Fruit fly (Drosophila melanogaster) whole organism, embryonic: Measurements from ENCODE around the gene Cpr67Fa2.

ENCODE experiments used
- Atf-2 ChIP-seq: fragments of 200-800 bp; sonication (Bioruptor generic); optimal IDR thresholded peaks from 2 replicates; lab custom pipeline; 2016; ENCODE audit warnings: missing biosample characterization, missing genetic modification characterization
- Bgb ChIP-seq: fragments of 200-800 bp; sonication (Bioruptor generic); IDR thresholded peaks from 2 replicates; pipeline ENCODE4 v1.3.6; 2022; ENCODE audit warnings: missing biosample characterization, missing genetic modification characterization; ENCODE audit not compliant: partially characterized antibody
- CG10274 ChIP-seq: fragments of 200-800 bp; sonication (Bioruptor generic); optimal IDR thresholded peaks from 3 replicates; lab custom pipeline; 2017; ENCODE audit warnings: missing biosample characterization, mild to moderate bottlenecking, missing genetic modification characterization
- CG15073 ChIP-seq: fragments of 200-800 bp; sonication (Bioruptor generic); optimal IDR thresholded peaks from 2 replicates; lab custom pipeline; 2016; ENCODE audit warnings: missing biosample characterization, missing genetic modification characterization
- CG1529 ChIP-seq: fragments of 200-800 bp; sonication (Bioruptor generic); optimal IDR thresholded peaks from 3 replicates; lab custom pipeline; 2018; ENCODE audit warnings: missing biosample characterization, missing genetic modification characterization
- CG2202 ChIP-seq: fragments of 200-800 bp; sonication (Bioruptor generic); optimal IDR thresholded peaks from 2 replicates; lab custom pipeline; 2018; ENCODE audit warnings: missing biosample characterization, mild to moderate bottlenecking, missing genetic modification characterization
- CG2875 ChIP-seq: fragments of 200-800 bp; sonication (Bioruptor generic); optimal IDR thresholded peaks from 2 replicates; lab custom pipeline; 2017; ENCODE audit warnings: missing biosample characterization, mild to moderate bottlenecking, missing genetic modification characterization, missing genetic modification reagents
- CG33557 ChIP-seq: fragments of 200-800 bp; sonication (Bioruptor generic); optimal IDR thresholded peaks from 2 replicates; lab custom pipeline; 2019; ENCODE audit warnings: missing biosample characterization, mild to moderate bottlenecking, missing genetic modification characterization, moderate library complexity
- CG4360 ChIP-seq: fragments of 200-800 bp; sonication (Bioruptor generic); IDR thresholded peaks from 2 replicates; pipeline ENCODE4 v1.3.6; 2022; ENCODE audit warnings: missing biosample characterization, missing genetic modification characterization
- CG6654 ChIP-seq: fragments of 200-800 bp; sonication (Bioruptor generic); optimal IDR thresholded peaks from 2 replicates; lab custom pipeline; 2017; ENCODE audit warnings: missing biosample characterization, mild to moderate bottlenecking, missing genetic modification characterization
- CG7556 ChIP-seq: fragments of 200-800 bp; sonication (Bioruptor generic); optimal IDR thresholded peaks from 2 replicates; lab custom pipeline; 2017; ENCODE audit warnings: missing biosample characterization, mild to moderate bottlenecking, missing genetic modification characterization
- CG8359 ChIP-seq: fragments of 200-800 bp; sonication (Bioruptor generic); optimal IDR thresholded peaks from 2 replicates; lab custom pipeline; 2017; ENCODE audit warnings: missing biosample characterization, mild to moderate bottlenecking, missing genetic modification characterization, borderline replicate concordance
- CG9817 ChIP-seq: fragments of 200-800 bp; sonication (Bioruptor generic); optimal IDR thresholded peaks from 2 replicates; lab custom pipeline; 2018; ENCODE audit warnings: missing biosample characterization, mild to moderate bottlenecking, missing genetic modification characterization, moderate library complexity
- Chrac-16 ChIP-seq: fragments of 200-800 bp; sonication (Bioruptor generic); optimal IDR thresholded peaks from 3 replicates; lab custom pipeline; 2016; ENCODE audit warnings: missing biosample characterization, missing genetic modification characterization
- CoRest ChIP-seq: fragments of 200-800 bp; sonication (Bioruptor generic); optimal IDR thresholded peaks from 3 replicates; lab custom pipeline; 2018; ENCODE audit warnings: missing biosample characterization, mild to moderate bottlenecking, missing genetic modification characterization, moderate library complexity
- D ChIP-seq, 2 experiments: fragments of 200-800 bp in 1 of 2; fragments of >200 bp in 1 of 2; sonication (Bioruptor generic) in 1 of 2; optimal IDR thresholded peaks; 2 replicates in 1 of 2; 3 replicates in 1 of 2; lab custom pipeline; 2017; ENCODE audit warnings: mild to moderate bottlenecking in 1 of 2, missing biosample characterization in 1 of 2, missing genetic modification characterization in 1 of 2, missing genetic modification reagents in 1 of 2
- E2f2 ChIP-seq: fragments of 200-800 bp; sonication (Bioruptor generic); IDR thresholded peaks from 2 replicates; pipeline ENCODE4 v1.3.6; 2022; ENCODE audit warnings: missing biosample characterization, missing genetic modification characterization
- Elba2 ChIP-seq: fragments of 200-800 bp; sonication (Bioruptor generic); optimal IDR thresholded peaks from 3 replicates; lab custom pipeline; 2016; ENCODE audit warnings: missing biosample characterization, missing genetic modification characterization
- Fer3 ChIP-seq: fragments of 200-800 bp; sonication (Bioruptor generic); optimal IDR thresholded peaks from 2 replicates; lab custom pipeline; 2018; ENCODE audit warnings: missing biosample characterization, mild to moderate bottlenecking, missing genetic modification characterization, moderate library complexity
- GATAe ChIP-seq: fragments of 200-800 bp; sonication (Bioruptor generic); conservative IDR thresholded peaks from 2 replicates; pipeline ENCODE4 v1.3.6; 2022; ENCODE audit warnings: missing biosample characterization, missing genetic modification characterization
- Lpt ChIP-seq: fragments of >200 bp; optimal IDR thresholded peaks from 2 replicates; lab custom pipeline; 2018; ENCODE audit warnings: missing biosample characterization, missing genetic modification characterization
- Mrtf ChIP-seq: fragments of 200-800 bp; sonication (Bioruptor generic); IDR thresholded peaks from 3 replicates; pipeline ENCODE4 v1.3.6; 2022; ENCODE audit warnings: missing biosample characterization, missing genetic modification characterization
- NC2β ChIP-seq: fragments of 200-800 bp; sonication (Bioruptor generic); optimal IDR thresholded peaks from 2 replicates; lab custom pipeline; 2016; ENCODE audit warnings: missing biosample characterization, missing genetic modification characterization
- Nf-YB ChIP-seq: fragments of 200-800 bp; sonication (Bioruptor generic); optimal IDR thresholded peaks from 3 replicates; lab custom pipeline; 2019; ENCODE audit warnings: missing biosample characterization, mild to moderate bottlenecking, missing genetic modification characterization, moderate library complexity
- Opbp ChIP-seq: fragments of 200-800 bp; sonication (Bioruptor generic); IDR thresholded peaks from 3 replicates; pipeline ENCODE4 v1.3.6; 2022; ENCODE audit warnings: missing biosample characterization, missing genetic modification characterization; ENCODE audit not compliant: partially characterized antibody
- Sry-δ ChIP-seq: fragments of 200-800 bp; sonication (Bioruptor generic); optimal IDR thresholded peaks from 2 replicates; lab custom pipeline; 2016; ENCODE audit warnings: missing biosample characterization, missing genetic modification characterization
- Stat92E ChIP-seq, 3 experiments: fragments of >200 bp in 2 of 3; fragments of 200-800 bp in 1 of 3; sonication (Bioruptor generic) in 1 of 3; optimal IDR thresholded peaks; 2 replicates each; lab custom pipeline; 2017 to 2019; ENCODE audit warnings: missing biosample characterization in 3 of 3, missing genetic modification characterization in 3 of 3, mild to moderate bottlenecking in 1 of 3, moderate library complexity in 1 of 3
- caup ChIP-seq: fragments of 200-800 bp; sonication (Bioruptor generic); optimal IDR thresholded peaks from 3 replicates; lab custom pipeline; 2017; ENCODE audit warnings: missing biosample characterization, mild to moderate bottlenecking, missing genetic modification characterization, moderate library complexity; ENCODE audit not compliant: severe bottlenecking
- chif ChIP-seq, 2 experiments: fragments of 200-800 bp; sonication (Bioruptor generic); optimal IDR thresholded peaks; 3 replicates each; lab custom pipeline; 2016; ENCODE audit warnings: missing biosample characterization in 2 of 2, missing genetic modification characterization in 2 of 2
- emc ChIP-seq: fragments of 200-800 bp; sonication (Bioruptor generic); optimal IDR thresholded peaks from 2 replicates; lab custom pipeline; 2016; ENCODE audit warnings: missing biosample characterization, missing genetic modification characterization
- ems ChIP-seq: fragments of 200-800 bp; sonication (Bioruptor generic); optimal IDR thresholded peaks from 3 replicates; lab custom pipeline; 2016; ENCODE audit warnings: missing biosample characterization, missing genetic modification characterization
- ewg ChIP-seq: fragments of 200-800 bp; sonication (Bioruptor generic); optimal IDR thresholded peaks from 3 replicates; lab custom pipeline; 2017; ENCODE audit warnings: mild to moderate bottlenecking, missing biosample characterization, missing genetic modification reagents, missing genetic modification characterization
- eyg ChIP-seq: fragments of 200-800 bp; sonication (Bioruptor generic); optimal IDR thresholded peaks from 3 replicates; lab custom pipeline; 2016; ENCODE audit warnings: missing biosample characterization, missing genetic modification characterization
- fru ChIP-seq: fragments of >200 bp; optimal IDR thresholded peaks from 2 replicates; lab custom pipeline; 2017
- gt ChIP-seq: fragments of 200-800 bp; sonication (Bioruptor generic); IDR thresholded peaks from 2 replicates; pipeline ENCODE4 v1.3.6; 2022; ENCODE audit warnings: missing biosample characterization, missing genetic modification characterization
- ham ChIP-seq: fragments of 200-800 bp; sonication (Bioruptor generic); IDR thresholded peaks from 2 replicates; pipeline ENCODE4 v1.3.6; 2022; ENCODE audit warnings: missing biosample characterization, missing genetic modification characterization
- kah ChIP-seq: fragments of 200-800 bp; sonication (Bioruptor generic); optimal IDR thresholded peaks from 2 replicates; lab custom pipeline; 2018; ENCODE audit warnings: missing biosample characterization, mild to moderate bottlenecking, missing genetic modification characterization
- lola ChIP-seq, 3 experiments: fragments of >200 bp in 2 of 3; fragments of 200-800 bp in 1 of 3; sonication (Bioruptor generic) in 1 of 3; optimal IDR thresholded peaks; 2 replicates each; lab custom pipeline; 2017 to 2019; ENCODE audit warnings: missing biosample characterization in 3 of 3, missing genetic modification characterization in 3 of 3, mild to moderate bottlenecking in 1 of 3, moderate library complexity in 1 of 3
- maf-S ChIP-seq: fragments of 200-800 bp; sonication (Bioruptor generic); optimal IDR thresholded peaks from 2 replicates; lab custom pipeline; 2016; ENCODE audit warnings: missing biosample characterization, missing genetic modification characterization
- nerfin-1 ChIP-seq: fragments of 200-800 bp; sonication (Bioruptor generic); optimal IDR thresholded peaks from 3 replicates; lab custom pipeline; 2019; ENCODE audit warnings: missing biosample characterization, mild to moderate bottlenecking, missing genetic modification characterization, moderate library complexity
- otp ChIP-seq: fragments of 200-800 bp; sonication (Bioruptor generic); IDR thresholded peaks from 3 replicates; pipeline ENCODE4, ENCODE4 v1.3.6; 2022; ENCODE audit warnings: missing biosample characterization, missing genetic modification characterization
- pita ChIP-seq: fragments of 200-800 bp; sonication (Bioruptor generic); optimal IDR thresholded peaks from 2 replicates; lab custom pipeline; 2017; ENCODE audit warnings: missing biosample characterization, mild to moderate bottlenecking, missing genetic modification characterization
- pnt ChIP-seq: fragments of 200-800 bp; sonication (Bioruptor generic); optimal IDR thresholded peaks from 3 replicates; lab custom pipeline; 2016; ENCODE audit warnings: missing biosample characterization, missing genetic modification characterization
- pzg ChIP-seq: fragments of 200-800 bp; sonication (Bioruptor generic); optimal IDR thresholded peaks from 3 replicates; lab custom pipeline; 2018; ENCODE audit warnings: missing biosample characterization, mild to moderate bottlenecking, missing genetic modification characterization, moderate library complexity
- rib ChIP-seq: fragments of 200-800 bp; sonication (Bioruptor generic); IDR thresholded peaks from 2 replicates; pipeline ENCODE4 v1.3.6; 2022; ENCODE audit warnings: missing biosample characterization, missing genetic modification characterization
- ssp ChIP-seq: fragments of 200-800 bp; sonication (Bioruptor generic); IDR thresholded peaks from 2 replicates; pipeline ENCODE4 v1.3.6; 2022; ENCODE audit warnings: missing biosample characterization, missing genetic modification characterization
- tx ChIP-seq: fragments of 200-800 bp; sonication (Bioruptor generic); optimal IDR thresholded peaks from 2 replicates; lab custom pipeline; 2016; ENCODE audit warnings: missing biosample characterization, missing genetic modification characterization
- wek ChIP-seq: fragments of 200-800 bp; sonication (Bioruptor generic); optimal IDR thresholded peaks from 3 replicates; lab custom pipeline; 2018; ENCODE audit warnings: missing biosample characterization, mild to moderate bottlenecking, missing genetic modification characterization, moderate library complexity
- wor ChIP-seq: fragments of 200-800 bp; sonication (Bioruptor generic); IDR thresholded peaks from 2 replicates; pipeline ENCODE4 v1.3.6; 2022; ENCODE audit warnings: missing biosample characterization, missing genetic modification characterization

The Cpr67Fa2 gene

dm6 chr3L:10897534-10898255, 6.2 kb downstream of the Cpr67Fa2 start (continued):
- TF ChIP-seq CG4360 (GFP tag; lab: Robert Waterston, UW) (no peak; the same call in 1 of the 2 replicates), Elba2 (no peak), pzg (GFP tag; lab: Kevin White, UChicago) (no peak), pita (GFP tag; lab: Kevin White, UChicago) (no peak), Opbp (GFP tag; lab: Robert Waterston, UW) (no peak), ssp (GFP tag; lab: Robert Waterston, UW) (no peak), Lpt (GFP tag; lab: Kevin White, UChicago) (no peak), CG2875 (GFP tag; lab: Kevin White, UChicago) (no peak), Fer3 (tag; lab: Kevin White, UChicago) (no peak), Nf-YB (GFP tag; lab: Kevin White, UChicago) (no peak), maf-S (no peak), CG8359 (GFP tag; lab: Kevin White, UChicago) (no peak), eyg (no peak), kah (GFP tag; lab: Kevin White, UChicago) (peak; percentile 65), fru (lab: Kevin White, UChicago) (no peak), otp (GFP tag; lab: Robert Waterston, UW) (no peak; the same call in 2 of the 3 replicates), Atf-2 (no peak), gt (GFP tag; lab: Robert Waterston, UW) (no peak), E2f2 (GFP tag; lab: Robert Waterston, UW) (no peak), rib (GFP tag; lab: Robert Waterston, UW) (no peak), CG6654 (no peak), ham (GFP tag; lab: Robert Waterston, UW) (no peak), wek (GFP tag; lab: Kevin White, UChicago) (peak; percentile 24), Sry-δ (GFP tag; lab: Kevin White, UChicago) (no peak), wor (no peak), Bgb (GFP tag; lab: Robert Waterston, UW) (no peak), CG15073 (GFP tag; lab: Kevin White, UChicago) (no peak), CG10274 (GFP tag; lab: Kevin White, UChicago) (peak; percentile 20), pnt (GFP tag; lab: Kevin White, UChicago) (no peak), D (optimal IDR thresholded peaks at IDR 0.05; lab: Kevin White, UChicago) (no peak), D (GFP tag; optimal IDR thresholded peaks at IDR 0.05; lab: Kevin White, UChicago) (no peak), CoRest (tag; lab: Kevin White, UChicago) (no peak), Chrac-16 (GFP tag; lab: Kevin White, UChicago) (no peak), chif (GFP tag; optimal IDR thresholded peaks at IDR 0.05; lab: Kevin White, UChicago) (no peak), CG2202 (tag; lab: Kevin White, UChicago) (no peak), nerfin-1 (no peak), GATAe (peak; percentile 47; the same call in 1 of the 2 replicates), CG1529 (GFP tag; lab: Kevin White, UChicago) (no peak), emc (GFP tag; lab: Kevin White, UChicago) (no peak), caup (GFP tag; lab: Kevin White, UChicago) (no peak), lola (GFP tag; optimal IDR thresholded peaks at IDR 0.05; lab: Kevin White, UChicago) (no peak), CG7556 (GFP tag; lab: Kevin White, UChicago) (no peak), CG33557 (no peak), Mrtf (GFP tag; lab: Robert Waterston, UW) (no peak), ems (GFP tag; lab: Kevin White, UChicago) (no peak), NC2β (no peak), ewg (GFP tag; lab: Kevin White, UChicago) (peak; percentile 6), tx (GFP tag; lab: Kevin White, UChicago) (no peak), CG9817 (tag; lab: Kevin White, UChicago) (no peak), Stat92E (GFP tag; optimal IDR thresholded peaks at IDR 0.05; lab: Kevin White, UChicago) (peak in 1 of 3 experiments; percentile 71)
